Worm (Caenorhabditis elegans) whole organism, L4 larva: ENCODE measurements around the gene T12E12.6.

ENCODE experiments used
- D1046.2 ChIP-seq: fragments of 200-800 bp; sonication (Bioruptor generic); IDR thresholded peaks from 2 replicates; pipeline ENCODE4 v1.3.6; 2022; ENCODE audit warnings: missing genetic modification characterization, missing compliant biosample characterization
- F26F4.8 ChIP-seq: fragments of 200-800 bp; sonication (Bioruptor generic); conservative IDR thresholded peaks from 2 replicates; pipeline ENCODE4 v1.3.6; 2022; ENCODE audit warnings: missing genetic modification characterization, missing compliant biosample characterization
- F49E8.2 ChIP-seq: sonication (generic microtip); optimal IDR thresholded peaks from 2 replicates; lab custom pipeline; 2016; ENCODE audit warnings: missing compliant biosample characterization, mild to moderate bottlenecking, missing genetic modification characterization, borderline replicate concordance
- Y105C5A.15 ChIP-seq: fragments of 200-800 bp; sonication (Bioruptor generic); IDR thresholded peaks from 2 replicates; pipeline ENCODE4 v1.3.6; 2022; ENCODE audit warnings: missing genetic modification characterization, missing compliant biosample characterization
- Y48G9A.11 ChIP-seq: fragments of 200-800 bp; sonication (Bioruptor generic); IDR thresholded peaks from 2 replicates; pipeline ENCODE4 v1.3.6; 2022; ENCODE audit warnings: missing genetic modification reagents, missing genetic modification characterization, missing compliant biosample characterization
- Y75B8A.6 ChIP-seq: fragments of 200-800 bp; sonication (Bioruptor generic); IDR thresholded peaks from 2 replicates; pipeline ENCODE4 v1.3.6; 2022; ENCODE audit warnings: missing genetic modification reagents, missing genetic modification characterization, missing compliant biosample characterization
- ZK546.5 ChIP-seq, 2 experiments: sonication (generic microtip); optimal IDR thresholded peaks; 2 replicates each; lab custom pipeline; 2017; ENCODE audit warnings: missing biosample characterization in 2 of 2, missing genetic modification characterization in 2 of 2
- aly-2 ChIP-seq: sonication (generic microtip); optimal IDR thresholded peaks from 2 replicates; lab custom pipeline; 2018; ENCODE audit warnings: missing biosample characterization, missing genetic modification characterization
- arid-1 ChIP-seq: fragments of 200-800 bp; sonication (Bioruptor generic); conservative IDR thresholded peaks from 2 replicates; pipeline ENCODE4 v1.3.6; 2022; ENCODE audit warnings: missing genetic modification reagents, missing genetic modification characterization, missing compliant biosample characterization
- ceh-20 ChIP-seq: fragments of 200-800 bp; sonication (Bioruptor generic); IDR thresholded peaks from 2 replicates; pipeline ENCODE4 v1.3.6; 2022; ENCODE audit warnings: missing genetic modification reagents, missing genetic modification characterization, missing compliant biosample characterization
- ceh-28 ChIP-seq: fragments of 150-350 bp; optimal IDR thresholded peaks from 2 replicates; lab custom pipeline; 2014; ENCODE audit warnings: missing biosample characterization, missing genetic modification reagents, missing genetic modification characterization
- ceh-82 ChIP-seq: sonication (generic microtip); optimal IDR thresholded peaks from 2 replicates; lab custom pipeline; 2017; ENCODE audit warnings: missing biosample characterization, missing genetic modification characterization
- ces-1 ChIP-seq: fragments of 150-350 bp; sonication (generic microtip); optimal IDR thresholded peaks from 4 replicates; lab custom pipeline; 2014; ENCODE audit warnings: missing biosample characterization, missing genetic modification reagents, missing genetic modification characterization
- cey-2 ChIP-seq: sonication (generic microtip); optimal IDR thresholded peaks from 3 replicates; lab custom pipeline; 2017; ENCODE audit warnings: missing genetic modification characterization, mild to moderate bottlenecking, missing compliant biosample characterization, antibody characterized with exemption, borderline replicate concordance; ENCODE audit not compliant: insufficient read depth
- ctbp-1 ChIP-seq: fragments of 200-800 bp; sonication (Bioruptor generic); IDR thresholded peaks from 2 replicates; pipeline ENCODE4 v1.3.6; 2022; ENCODE audit warnings: missing genetic modification reagents, missing genetic modification characterization, missing compliant biosample characterization
- daf-12 ChIP-seq: fragments of 150-350 bp; optimal IDR thresholded peaks from 2 replicates; lab custom pipeline; 2014; ENCODE audit warnings: missing biosample characterization, missing genetic modification reagents, missing genetic modification characterization
- daf-19 ChIP-seq: fragments of 200-800 bp; sonication (Bioruptor generic); conservative IDR thresholded peaks from 2 replicates; pipeline ENCODE4 v1.3.6; 2022; ENCODE audit warnings: missing genetic modification characterization, missing compliant biosample characterization
- dmd-8 ChIP-seq: fragments of 200-800 bp; sonication (Bioruptor generic); IDR thresholded peaks from 2 replicates; pipeline ENCODE4 v1.3.6; 2022; ENCODE audit warnings: missing genetic modification characterization, missing compliant biosample characterization
- dpl-1 ChIP-seq: fragments of 150-350 bp; optimal IDR thresholded peaks from 2 replicates; lab custom pipeline; 2014; ENCODE audit warnings: missing biosample characterization, missing genetic modification reagents, missing genetic modification characterization
- duxl-1 ChIP-seq: sonication (generic microtip); optimal IDR thresholded peaks from 2 replicates; lab custom pipeline; 2016; ENCODE audit warnings: mild to moderate bottlenecking, missing genetic modification characterization, moderate library complexity, missing compliant biosample characterization; ENCODE audit not compliant: poor library complexity
- fos-1 ChIP-seq: fragments of 150-350 bp; optimal IDR thresholded peaks from 2 replicates; lab custom pipeline; 2014; ENCODE audit warnings: missing biosample characterization, missing genetic modification characterization
- gei-8 ChIP-seq: fragments of 200-800 bp; sonication (Bioruptor generic); optimal IDR thresholded peaks from 2 replicates; lab custom pipeline; 2018; ENCODE audit warnings: mild to moderate bottlenecking, missing genetic modification characterization, missing compliant biosample characterization
- hif-1 ChIP-seq, 2 experiments: sonication (generic microtip); optimal IDR thresholded peaks; 2 replicates each; lab custom pipeline; 2016 to 2017; ENCODE audit warnings: missing compliant biosample characterization in 2 of 2, missing genetic modification characterization in 2 of 2, missing genetic modification reagents in 2 of 2, missing genotype in 2 of 2, mild to moderate bottlenecking in 1 of 2
- hlh-11 ChIP-seq: fragments of 200-800 bp; sonication (Bioruptor generic); optimal IDR thresholded peaks from 2 replicates; lab custom pipeline; 2018; ENCODE audit warnings: mild to moderate bottlenecking, missing genetic modification characterization, missing compliant biosample characterization
- hlh-30 ChIP-seq: sonication (generic microtip); optimal IDR thresholded peaks from 2 replicates; lab custom pipeline; 2017; ENCODE audit warnings: antibody characterized with exemption, mild to moderate bottlenecking, missing genetic modification characterization, missing compliant biosample characterization; ENCODE audit not compliant: insufficient read depth
- lim-7 ChIP-seq: fragments of 200-800 bp; sonication (Bioruptor generic); IDR thresholded peaks from 2 replicates; pipeline ENCODE4 v1.3.6; 2022; ENCODE audit warnings: missing genetic modification characterization, missing compliant biosample characterization
- lin-13 ChIP-seq: fragments of 150-350 bp; optimal IDR thresholded peaks from 2 replicates; lab custom pipeline; 2014; ENCODE audit warnings: missing biosample characterization, missing genetic modification reagents, missing genetic modification characterization
- lin-15B ChIP-seq: fragments of 150-350 bp; sonication (generic microtip); optimal IDR thresholded peaks from 3 replicates; lab custom pipeline; 2014; ENCODE audit warnings: missing biosample characterization, missing genetic modification characterization
- lin-38 ChIP-seq: fragments of 200-800 bp; sonication (Bioruptor generic); IDR thresholded peaks from 2 replicates; pipeline ENCODE4 v1.3.6; 2022; ENCODE audit warnings: missing genetic modification reagents, missing genetic modification characterization, missing compliant biosample characterization
- lin-39 ChIP-seq: fragments of 150-350 bp; optimal IDR thresholded peaks from 2 replicates; lab custom pipeline; 2014; ENCODE audit warnings: missing biosample characterization, missing genetic modification reagents, missing genetic modification characterization
- lsy-2 ChIP-seq, 2 experiments: fragments of 150-350 bp in 1 of 2; sonication (generic microtip) in 1 of 2; optimal IDR thresholded peaks; 2 replicates each; lab custom pipeline; 2014 to 2017; ENCODE audit warnings: missing biosample characterization in 2 of 2, missing genetic modification characterization in 2 of 2
- mxl-2 ChIP-seq: fragments of 200-800 bp; sonication (Bioruptor generic); conservative IDR thresholded peaks from 2 replicates; pipeline ENCODE4 v1.3.6; 2022; ENCODE audit warnings: missing genetic modification reagents, missing genetic modification characterization, missing compliant biosample characterization
- nhr-11 ChIP-seq: fragments of 150-350 bp; optimal IDR thresholded peaks from 2 replicates; lab custom pipeline; 2014; ENCODE audit warnings: missing biosample characterization, missing genetic modification characterization
- nhr-237 ChIP-seq: sonication (generic microtip); optimal IDR thresholded peaks from 2 replicates; lab custom pipeline; 2017; ENCODE audit warnings: missing biosample characterization, missing genetic modification characterization
- nhr-25 ChIP-seq: sonication (generic microtip); optimal IDR thresholded peaks from 2 replicates; lab custom pipeline; 2017; ENCODE audit warnings: missing genetic modification characterization, mild to moderate bottlenecking, missing compliant biosample characterization, antibody characterized with exemption, moderate library complexity, borderline replicate concordance; ENCODE audit not compliant: insufficient read depth
- nhr-28 ChIP-seq: fragments of 150-350 bp; optimal IDR thresholded peaks from 2 replicates; lab custom pipeline; 2014; ENCODE audit warnings: missing biosample characterization, missing genetic modification characterization
- nhr-41 ChIP-seq: fragments of 200-800 bp; sonication (Bioruptor generic); IDR thresholded peaks from 2 replicates; pipeline ENCODE4 v1.3.6; 2022; ENCODE audit warnings: missing genetic modification reagents, missing genetic modification characterization, missing compliant biosample characterization
- nhr-48 ChIP-seq: sonication (generic microtip); optimal IDR thresholded peaks from 2 replicates; lab custom pipeline; 2016; ENCODE audit warnings: mild to moderate bottlenecking, missing genetic modification characterization, missing compliant biosample characterization
- nhr-77 ChIP-seq: fragments of 150-350 bp; optimal IDR thresholded peaks from 2 replicates; lab custom pipeline; 2014; ENCODE audit warnings: missing biosample characterization, missing genetic modification characterization
- pha-4 ChIP-seq, 2 experiments: fragments of 150-350 bp in 1 of 2; fragments of 200-800 bp in 1 of 2; sonication (Bioruptor generic) in 1 of 2; IDR thresholded peaks in 1 of 2; optimal IDR thresholded peaks in 1 of 2; 2 replicates each; pipeline versions ENCODE4 v1.3.6 to Lab custom; 2014 to 2022; ENCODE audit warnings: missing genetic modification characterization in 2 of 2, missing genetic modification reagents in 2 of 2, missing biosample characterization in 1 of 2, missing compliant biosample characterization in 1 of 2
- php-3 ChIP-seq: fragments of 200-800 bp; sonication (Bioruptor generic); IDR thresholded peaks from 2 replicates; pipeline ENCODE4 v1.3.6; 2022; ENCODE audit warnings: missing genetic modification reagents, missing genetic modification characterization, missing compliant biosample characterization
- pqm-1 ChIP-seq: sonication (generic microtip); optimal IDR thresholded peaks from 2 replicates; lab custom pipeline; 2017; ENCODE audit warnings: missing biosample characterization, missing genetic modification characterization
- sdz-12 ChIP-seq: fragments of 200-800 bp; sonication (Bioruptor generic); optimal IDR thresholded peaks from 2 replicates; lab custom pipeline; 2018; ENCODE audit warnings: mild to moderate bottlenecking, missing genetic modification characterization, missing compliant biosample characterization
- set-16 ChIP-seq: fragments of 200-800 bp; sonication (Bioruptor generic); IDR thresholded peaks from 2 replicates; pipeline ENCODE4 v1.3.6; 2022; ENCODE audit warnings: missing genetic modification reagents, missing genetic modification characterization, missing compliant biosample characterization
- snpc-1.2 ChIP-seq: fragments of 200-800 bp; sonication (Bioruptor generic); IDR thresholded peaks from 2 replicates; pipeline ENCODE4 v1.3.6; 2022; ENCODE audit warnings: missing genetic modification reagents, missing genetic modification characterization, missing compliant biosample characterization
- spr-1 ChIP-seq: sonication (generic microtip); optimal IDR thresholded peaks from 2 replicates; lab custom pipeline; 2016; ENCODE audit warnings: mild to moderate bottlenecking, missing genetic modification characterization, missing compliant biosample characterization
- tra-1 ChIP-seq: fragments of 200-800 bp; sonication (Bioruptor generic); IDR thresholded peaks from 2 replicates; pipeline ENCODE4 v1.3.6; 2022; ENCODE audit warnings: missing genetic modification reagents, missing genetic modification characterization, missing compliant biosample characterization
- unc-62 ChIP-seq, 3 experiments: fragments of 150-350 bp in 1 of 3; sonication (generic microtip); optimal IDR thresholded peaks in 2 of 3; peaks in 1 of 3; 1 replicate in 1 of 3; 2 replicates in 2 of 3; lab custom pipeline; 2014 to 2017; ENCODE audit warnings: missing biosample characterization in 3 of 3, missing genetic modification characterization in 3 of 3, missing genetic modification reagents in 3 of 3, missing genotype in 1 of 3

Gene T12E12.6

ce11 chrIV:5587964-5588860 is 14.3 kb upstream of the T12E12.6 start (continued):
- no peak for TF ChIP-seq ZK546.5 (tag; optimal IDR thresholded peaks at IDR 0.05; lab: Kevin White, UChicago)
- no peak for TF ChIP-seq lim-7 (GFP tag; lab: Robert Waterston, UW)
- TF ChIP-seq set-16 (GFP tag; lab: Robert Waterston, UW), result no peak
- no peak for TF ChIP-seq php-3 (GFP tag; lab: Robert Waterston, UW)
- TF ChIP-seq ceh-20 (GFP tag; lab: Robert Waterston, UW), result no peak
- no peak for TF ChIP-seq F49E8.2 (tag; lab: Kevin White, UChicago)
- no peak for TF ChIP-seq cey-2 (tag; lab: Kevin White, UChicago)
- TF ChIP-seq fos-1 (tag; lab: Kevin White, UChicago), result no peak
- TF ChIP-seq lin-13, result no peak
- TF ChIP-seq lin-39 (tag; lab: Kevin White, UChicago), result no peak
- no peak for TF ChIP-seq nhr-48 (tag; lab: Kevin White, UChicago)
- TF ChIP-seq ceh-28 (tag; lab: Kevin White, UChicago), result no peak
- no peak for TF ChIP-seq nhr-28 (tag; lab: Kevin White, UChicago)
- TF ChIP-seq unc-62 (GFP tag; optimal IDR thresholded peaks at IDR 0.05 in 1 of 2; lab: Kevin White, UChicago), result peak in 1 of 2 experiments; percentile 79
- TF ChIP-seq unc-62 (tag; optimal IDR thresholded peaks at IDR 0.05; lab: Kevin White, UChicago), result no peak
- no peak for TF ChIP-seq nhr-11 (tag; lab: Kevin White, UChicago)
- no peak for TF ChIP-seq hlh-30 (tag; lab: Kevin White, UChicago)
- TF ChIP-seq arid-1 (GFP tag; lab: Robert Waterston, UW), result no peak
- no peak for TF ChIP-seq lin-38 (GFP tag; lab: Robert Waterston, UW)
- no peak for TF ChIP-seq Y105C5A.15
- TF ChIP-seq gei-8 (GFP tag; lab: Kevin White, UChicago), result no peak
- no peak for TF ChIP-seq nhr-237 (tag; lab: Kevin White, UChicago)
- no peak for TF ChIP-seq duxl-1 (tag; lab: Kevin White, UChicago)
- TF ChIP-seq nhr-77 (tag; lab: Kevin White, UChicago), result no peak
- TF ChIP-seq lin-15B (tag; lab: Kevin White, UChicago), result no peak
- TF ChIP-seq pqm-1 (tag; lab: Kevin White, UChicago), result no peak
- TF ChIP-seq daf-12 (tag; lab: Kevin White, UChicago), result no peak
- TF ChIP-seq sdz-12 (GFP tag; lab: Kevin White, UChicago), result no peak
- TF ChIP-seq spr-1, result no peak
- no peak for TF ChIP-seq dpl-1 (GFP tag; lab: Kevin White, UChicago)
- peak in 1 of 2 experiments; percentile 20 for TF ChIP-seq lsy-2 (tag; optimal IDR thresholded peaks at IDR 0.05; lab: Kevin White, UChicago)
- TF ChIP-seq hif-1 (tag; optimal IDR thresholded peaks at IDR 0.05; lab: Kevin White, UChicago), result no peak
- no peak for TF ChIP-seq ces-1
- no peak for TF ChIP-seq aly-2 (tag; lab: Kevin White, UChicago)
- TF ChIP-seq F26F4.8, result no peak
- TF ChIP-seq tra-1 (GFP tag; lab: Robert Waterston, UW), result no peak
- no peak for TF ChIP-seq nhr-25 (tag; lab: Kevin White, UChicago)
- no peak for TF ChIP-seq mxl-2 (GFP tag; lab: Robert Waterston, UW)
- no peak for TF ChIP-seq ceh-82 (tag; lab: Kevin White, UChicago)
- TF ChIP-seq dmd-8 (GFP tag; lab: Robert Waterston, UW), result no peak
- TF ChIP-seq pha-4 (GFP tag; IDR thresholded peaks at IDR 0.05; lab: Robert Waterston, UW), result no peak
- TF ChIP-seq pha-4 (tag; optimal IDR thresholded peaks at IDR 0.05; lab: Kevin White, UChicago), result peak; percentile 28
- TF ChIP-seq snpc-1.2 (GFP tag; lab: Robert Waterston, UW), result 0 out of 2 replicates have a peak, but pooled peaks have one; percentile 24
- no peak for TF ChIP-seq ctbp-1 (GFP tag; lab: Robert Waterston, UW)
- TF ChIP-seq D1046.2, result no peak
- TF ChIP-seq Y75B8A.6 (GFP tag; lab: Robert Waterston, UW), result no peak
- no peak for TF ChIP-seq Y48G9A.11
- TF ChIP-seq hlh-11 (tag; lab: Kevin White, UChicago), result no peak
- TF ChIP-seq nhr-41 (GFP tag; lab: Robert Waterston, UW), result no peak
- TF ChIP-seq daf-19 (GFP tag; lab: Robert Waterston, UW), result no peak
